Fruit fly (Drosophila melanogaster) whole organism, embryonic: ENCODE measurements around the gene Eig71Ea.

ENCODE experiments used
- CG16779 ChIP-seq: fragments of 200-800 bp; sonication (Bioruptor generic); IDR thresholded peaks from 2 replicates; pipeline ENCODE4 v1.3.6; 2022; ENCODE audit warnings: missing biosample characterization, missing genetic modification characterization
- CG8281 ChIP-seq: fragments of 200-800 bp; sonication (Bioruptor generic); optimal IDR thresholded peaks from 2 replicates; lab custom pipeline; 2018; ENCODE audit warnings: missing biosample characterization, mild to moderate bottlenecking, missing genetic modification characterization, moderate library complexity
- Fer1 ChIP-seq: fragments of 200-800 bp; sonication (Bioruptor generic); optimal IDR thresholded peaks from 2 replicates; lab custom pipeline; 2017; ENCODE audit warnings: missing biosample characterization, mild to moderate bottlenecking, missing genetic modification characterization
- Scr ChIP-seq: fragments of 200-800 bp; sonication (Bioruptor generic); IDR thresholded peaks from 2 replicates; pipeline ENCODE4 v1.3.6; 2022; ENCODE audit warnings: missing biosample characterization, missing genetic modification characterization; ENCODE audit not compliant: partially characterized antibody
- h ChIP-seq: fragments of >200 bp; optimal IDR thresholded peaks from 2 replicates; lab custom pipeline; 2017
- p53 ChIP-seq: fragments of 200-800 bp; sonication (Bioruptor generic); optimal IDR thresholded peaks from 2 replicates; lab custom pipeline; 2016; ENCODE audit warnings: missing biosample characterization, missing genetic modification characterization

dm6 chr3L:15624097-15624496 is 25.4 kb downstream of the Eig71Ea start:
- TF ChIP-seq p53 (no peak), h (no peak), Fer1 (GFP tag; lab: Kevin White, UChicago) (no peak), CG16779 (GFP tag; lab: Robert Waterston, UW) (no peak), Scr (GFP tag; lab: Robert Waterston, UW) (no peak), CG8281 (tag; lab: Kevin White, UChicago) (no peak)
